Worm (Caenorhabditis elegans) whole organism, mixed stage, embryonic: ENCODE data around the gene abhd-12.

Experiments used
- elt-3 ChIP-seq: fragments of 150-350 bp; optimal IDR thresholded peaks from 2 replicates; lab custom pipeline; 2014; ENCODE audit warnings: missing biosample characterization, missing genetic modification characterization
- mep-1 ChIP-seq: fragments of 150-350 bp; optimal IDR thresholded peaks from 2 replicates; lab custom pipeline; 2017; ENCODE audit warnings: missing biosample characterization, missing genetic modification reagents, missing genetic modification characterization, inconsistent platforms
- snpc-4 ChIP-seq: fragments of 150-350 bp; optimal IDR thresholded peaks from 2 replicates; lab custom pipeline; 2014; ENCODE audit warnings: missing biosample characterization, missing genetic modification characterization

DNA sequence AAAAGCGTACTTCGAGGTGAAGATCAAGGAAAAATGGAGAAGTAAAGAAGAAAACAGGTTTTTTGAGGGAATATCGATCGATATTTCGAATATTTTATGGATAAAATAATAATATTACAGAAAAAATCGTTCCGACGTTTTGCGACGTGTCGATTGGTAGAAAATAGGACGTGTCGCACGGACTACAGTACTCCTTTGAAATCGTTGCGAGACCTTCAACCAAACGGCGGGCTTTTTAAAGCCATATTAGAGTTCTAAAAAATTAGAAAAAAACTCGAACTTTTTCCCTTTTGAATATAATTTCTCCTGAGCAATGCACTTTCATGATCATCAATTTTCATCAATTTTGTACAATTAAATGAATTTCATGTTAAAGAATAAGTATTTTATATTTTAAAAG lies 26.4 kb downstream of the abhd-12 start, which contains the start of gene Y97E10AR.4:
- no peak for TF ChIP-seq mep-1 (tag; lab: Kevin White, UChicago)
- no peak for TF ChIP-seq elt-3 (tag; lab: Kevin White, UChicago)
- TF ChIP-seq snpc-4 (tag; lab: Kevin White, UChicago), result no peak
